Fruit fly (Drosophila melanogaster) whole organism, adult: Measurements from ENCODE around the gene CG18135.

Source experiments
- CG11617 ChIP-seq: fragments of 200-800 bp; sonication (Bioruptor generic); optimal IDR thresholded peaks from 2 replicates; lab custom pipeline; 2017; ENCODE audit warnings: mild to moderate bottlenecking, missing biosample characterization, missing genetic modification reagents, missing genetic modification characterization
- CG12768 ChIP-seq: fragments of 200-800 bp; sonication (Bioruptor generic); optimal IDR thresholded peaks from 2 replicates; lab custom pipeline; 2017; ENCODE audit warnings: missing biosample characterization, missing genetic modification characterization, mild to moderate bottlenecking, moderate library complexity, missing genetic modification reagents
- CG14711 ChIP-seq: fragments of 200-800 bp; sonication (Bioruptor generic); optimal IDR thresholded peaks from 2 replicates; lab custom pipeline; 2018; ENCODE audit warnings: missing biosample characterization, mild to moderate bottlenecking, missing genetic modification characterization, moderate library complexity
- CG1620 ChIP-seq: fragments of 200-800 bp; sonication (Bioruptor generic); optimal IDR thresholded peaks from 2 replicates; lab custom pipeline; 2016; ENCODE audit warnings: missing biosample characterization, missing genetic modification characterization
- CG33017 ChIP-seq: fragments of 200-800 bp; sonication (Bioruptor generic); optimal IDR thresholded peaks from 2 replicates; lab custom pipeline; 2018; ENCODE audit warnings: missing biosample characterization, mild to moderate bottlenecking, missing genetic modification characterization, moderate library complexity
- CG5204 ChIP-seq: fragments of 200-800 bp; sonication (Bioruptor generic); optimal IDR thresholded peaks from 2 replicates; lab custom pipeline; 2016; ENCODE audit warnings: missing biosample characterization, missing genetic modification characterization
- CG7045 ChIP-seq: fragments of 200-800 bp; sonication (Bioruptor generic); optimal IDR thresholded peaks from 2 replicates; lab custom pipeline; 2017; ENCODE audit warnings: missing biosample characterization, mild to moderate bottlenecking, missing genetic modification characterization
- CG7101 ChIP-seq: fragments of 200-800 bp; sonication (Bioruptor generic); optimal IDR thresholded peaks from 2 replicates; lab custom pipeline; 2018; ENCODE audit warnings: missing biosample characterization, mild to moderate bottlenecking, missing genetic modification characterization, moderate library complexity
- Clk ChIP-seq: fragments of 200-800 bp; sonication (Bioruptor generic); optimal IDR thresholded peaks from 2 replicates; lab custom pipeline; 2017; ENCODE audit warnings: missing biosample characterization, missing genetic modification characterization
- Crg-1 ChIP-seq: fragments of 200-800 bp; sonication (Bioruptor generic); optimal IDR thresholded peaks from 2 replicates; lab custom pipeline; 2016; ENCODE audit warnings: missing biosample characterization, missing genetic modification characterization
- Hr96 ChIP-seq: fragments of 200-800 bp; sonication (Bioruptor generic); optimal IDR thresholded peaks from 2 replicates; lab custom pipeline; 2016; ENCODE audit warnings: missing biosample characterization, missing genetic modification characterization
- Mnt ChIP-seq: fragments of 200-800 bp; sonication (Bioruptor generic); optimal IDR thresholded peaks from 2 replicates; lab custom pipeline; 2016; ENCODE audit warnings: missing biosample characterization, mild to moderate bottlenecking, missing genetic modification characterization
- bab1 ChIP-seq: fragments of 200-800 bp; sonication (Bioruptor generic); optimal IDR thresholded peaks from 3 replicates; lab custom pipeline; 2019; ENCODE audit warnings: missing biosample characterization, mild to moderate bottlenecking, missing genetic modification characterization, moderate library complexity
- cic ChIP-seq: fragments of 200-800 bp; sonication (Bioruptor generic); optimal IDR thresholded peaks from 2 replicates; lab custom pipeline; 2017; ENCODE audit warnings: missing biosample characterization, mild to moderate bottlenecking, missing genetic modification characterization, moderate library complexity
- cnc ChIP-seq, 2 experiments: fragments of >200 bp; optimal IDR thresholded peaks; 2 replicates each; lab custom pipeline; 2017
- kay ChIP-seq: fragments of 200-800 bp; sonication (Bioruptor generic); peaks from one replicate; lab custom pipeline; 2016; ENCODE audit warnings: missing biosample characterization, missing genetic modification characterization, borderline replicate concordance
- ovo ChIP-seq: fragments of 200-800 bp; sonication (Bioruptor generic); optimal IDR thresholded peaks from 2 replicates; lab custom pipeline; 2016; ENCODE audit warnings: missing biosample characterization, missing genetic modification characterization
- pad ChIP-seq: fragments of 200-800 bp; sonication (Bioruptor generic); optimal IDR thresholded peaks from 3 replicates; lab custom pipeline; 2017; ENCODE audit warnings: missing biosample characterization, missing genetic modification characterization, mild to moderate bottlenecking, moderate library complexity, missing genetic modification reagents
- tj ChIP-seq: fragments of 200-800 bp; sonication (Bioruptor generic); optimal IDR thresholded peaks from 3 replicates; lab custom pipeline; 2017; ENCODE audit warnings: missing biosample characterization, mild to moderate bottlenecking, missing genetic modification characterization, moderate library complexity
- toe ChIP-seq: fragments of 200-800 bp; sonication (Bioruptor generic); optimal IDR thresholded peaks from 2 replicates; lab custom pipeline; 2016; ENCODE audit warnings: missing biosample characterization, missing genetic modification characterization

Gene CG18135

DNA sequence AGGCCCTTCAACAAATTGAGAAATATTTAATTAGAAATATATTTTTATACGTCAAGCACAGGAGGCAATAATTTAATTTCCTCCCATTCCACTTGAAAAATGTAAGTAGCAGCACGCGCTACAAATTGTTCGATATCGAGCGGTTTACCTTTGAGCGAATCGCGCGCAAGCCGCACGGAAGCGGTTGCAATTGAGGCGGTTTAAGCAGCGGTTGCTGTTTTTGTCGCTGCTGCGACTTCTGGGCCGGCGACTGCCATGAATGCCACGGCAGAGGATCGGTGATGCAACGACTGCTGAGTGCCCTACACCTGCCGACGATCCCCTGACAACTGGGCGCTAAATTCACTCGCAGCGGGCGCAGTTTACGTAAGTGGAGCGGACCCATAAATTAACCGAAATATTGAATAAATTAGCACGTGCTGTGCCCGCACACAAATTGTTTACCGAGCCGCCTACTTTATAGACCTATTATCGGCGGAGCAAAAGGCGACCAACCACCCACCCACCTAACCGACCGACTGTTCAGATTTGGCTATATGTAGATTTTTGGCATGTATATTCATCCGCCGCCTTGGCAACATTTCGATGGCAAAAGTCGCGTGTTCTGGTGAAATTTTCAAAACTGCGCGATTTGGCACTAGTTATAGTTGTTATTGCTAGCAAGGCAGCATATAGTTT, 4.4 kb downstream of the CG18135 start:
- TF ChIP-seq ovo (GFP tag; lab: Kevin White, UChicago), result no peak
- no peak for TF ChIP-seq CG14711 (tag; lab: Kevin White, UChicago)
- TF ChIP-seq Crg-1 (GFP tag; lab: Kevin White, UChicago), result no peak
- no peak for TF ChIP-seq bab1

DNA sequence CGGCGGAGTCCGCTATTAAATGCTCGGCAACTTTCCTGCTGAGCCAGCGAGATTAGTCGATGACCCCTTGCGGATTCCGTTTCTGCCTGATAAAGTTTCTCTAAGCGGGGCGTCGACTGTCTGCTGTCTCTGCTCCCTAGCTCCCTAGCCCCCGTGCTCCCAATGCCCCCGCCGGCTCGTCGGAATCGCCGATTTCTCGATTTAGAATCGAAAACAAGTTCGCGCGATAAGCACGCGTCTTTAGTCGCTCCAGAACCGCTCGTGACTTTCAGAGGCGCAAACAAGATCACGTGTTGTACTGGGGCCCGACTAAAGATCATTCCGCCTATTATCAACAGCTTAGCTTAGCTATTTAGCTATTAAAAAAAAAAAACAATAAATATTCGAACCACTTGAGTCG, 5.3 kb downstream of the CG18135 start:
- TF ChIP-seq cic, result peak; percentile 42
- no peak for TF ChIP-seq CG11617 (GFP tag; lab: Kevin White, UChicago)
- TF ChIP-seq tj (GFP tag; lab: Kevin White, UChicago), result peak; percentile 76
- no peak for TF ChIP-seq kay

DNA sequence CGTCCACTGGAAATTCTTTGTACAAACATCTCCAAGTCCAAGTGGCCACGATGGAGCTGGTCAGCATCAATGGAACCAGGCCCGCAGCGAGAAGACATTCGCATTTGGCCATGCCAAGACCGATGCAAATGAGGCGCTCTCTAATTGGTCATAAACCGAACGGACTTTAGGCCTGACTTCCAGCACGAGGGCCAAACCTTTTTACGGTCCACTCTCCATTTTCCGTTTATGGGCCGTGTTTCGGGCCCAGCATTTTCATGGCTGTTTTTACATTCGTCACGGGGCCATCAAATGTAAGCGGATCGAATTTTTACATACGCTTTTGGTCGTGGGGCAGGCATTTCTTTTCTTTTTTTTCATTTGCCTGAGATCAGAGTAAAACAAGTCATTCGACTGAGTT, 8.5 kb downstream of the CG18135 start, which contains the start of gene CG34256:
CG34256 (minus strand) TSS at position 205 of the 400 bp plus-strand sequence.
- TF ChIP-seq CG14711 (tag; lab: Kevin White, UChicago) (no peak), tj (GFP tag; lab: Kevin White, UChicago) (no peak), CG5204 (GFP tag; lab: Kevin White, UChicago) (no peak), CG7101 (no peak), CG11617 (GFP tag; lab: Kevin White, UChicago) (no peak), cic (no peak), CG7045 (GFP tag; lab: Kevin White, UChicago) (no peak), Crg-1 (GFP tag; lab: Kevin White, UChicago) (no peak), Clk (GFP tag; lab: Kevin White, UChicago) (no peak), Mnt (GFP tag; lab: Kevin White, UChicago) (no peak), kay (no peak), cnc (optimal IDR thresholded peaks at IDR 0.05; lab: Kevin White, UChicago) (no peak), CG1620 (GFP tag; lab: Kevin White, UChicago) (no peak), CG33017 (tag; lab: Kevin White, UChicago) (no peak), bab1 (no peak), pad (GFP tag; lab: Kevin White, UChicago) (no peak), CG12768 (GFP tag; lab: Kevin White, UChicago) (no peak)

DNA sequence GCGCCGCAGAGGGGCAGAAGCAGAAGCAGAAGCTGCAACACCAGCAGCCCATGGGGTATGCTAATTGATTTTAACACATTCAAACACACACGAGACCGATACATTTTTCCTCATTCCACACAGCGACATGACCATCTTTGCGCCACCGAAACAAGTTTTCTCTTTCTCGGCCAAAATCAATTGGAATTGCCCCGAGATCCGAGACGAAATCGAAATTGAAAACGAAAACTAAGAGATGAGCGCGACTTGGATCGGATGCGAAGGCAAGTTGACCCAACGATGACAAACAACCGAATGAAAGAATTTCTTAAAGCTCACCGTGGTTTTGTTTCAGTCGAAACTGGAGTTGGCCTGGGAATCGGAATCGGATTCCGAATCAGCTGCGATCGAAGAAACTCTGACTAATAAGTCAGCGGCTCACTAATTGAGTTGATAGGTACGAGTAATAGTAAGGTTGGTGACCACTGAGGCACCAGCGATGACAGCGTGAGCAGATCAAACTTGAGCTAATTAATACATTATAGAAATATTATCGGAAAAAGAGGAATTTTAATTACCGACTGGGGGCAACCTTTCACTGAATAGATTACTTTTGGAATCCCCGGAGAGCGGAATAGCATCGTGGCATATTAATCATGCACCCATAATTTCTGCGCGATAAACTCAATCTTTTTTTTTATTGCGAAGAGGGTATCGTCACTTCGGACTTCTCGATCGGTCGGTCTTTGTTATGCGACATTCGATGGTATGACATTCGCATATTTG, 9.8 kb downstream of the CG18135 start, which contains the start of gene CG11619:
CG11619 (minus strand) TSS at position 269 of the 765 bp plus-strand sequence.
- TF ChIP-seq CG7101 (no peak), CG33017 (tag; lab: Kevin White, UChicago) (no peak), Hr96 (GFP tag; lab: Kevin White, UChicago) (no peak), CG7045 (GFP tag; lab: Kevin White, UChicago) (no peak), cic (no peak), pad (GFP tag; lab: Kevin White, UChicago) (no peak), ovo (GFP tag; lab: Kevin White, UChicago) (no peak)

DNA sequence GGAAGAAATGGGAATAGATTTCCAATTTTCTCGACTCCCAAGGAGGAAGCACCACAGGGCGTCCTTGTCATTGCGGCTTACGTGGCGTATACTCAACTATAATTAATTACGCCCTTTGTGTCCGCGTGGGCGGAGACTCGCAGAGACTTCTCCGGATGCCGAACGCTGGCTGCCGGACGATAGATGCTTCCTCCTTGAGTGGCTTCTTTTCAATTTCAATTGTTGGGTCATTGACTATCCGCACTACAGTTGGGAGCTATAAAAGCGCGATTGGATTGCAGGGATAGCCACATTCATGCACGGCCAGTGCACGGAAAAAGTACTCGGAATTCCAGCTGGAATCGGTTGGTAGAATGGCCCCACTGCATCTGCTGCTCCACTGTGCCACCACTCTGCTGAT, 13.4 kb downstream of the CG18135 start, which contains the start of gene CG14075:
CG14075 (plus strand) TSS at position 301 of the 400 bp plus-strand sequence.
- no peak for TF ChIP-seq cic
- no peak for TF ChIP-seq Hr96 (GFP tag; lab: Kevin White, UChicago)

DNA sequence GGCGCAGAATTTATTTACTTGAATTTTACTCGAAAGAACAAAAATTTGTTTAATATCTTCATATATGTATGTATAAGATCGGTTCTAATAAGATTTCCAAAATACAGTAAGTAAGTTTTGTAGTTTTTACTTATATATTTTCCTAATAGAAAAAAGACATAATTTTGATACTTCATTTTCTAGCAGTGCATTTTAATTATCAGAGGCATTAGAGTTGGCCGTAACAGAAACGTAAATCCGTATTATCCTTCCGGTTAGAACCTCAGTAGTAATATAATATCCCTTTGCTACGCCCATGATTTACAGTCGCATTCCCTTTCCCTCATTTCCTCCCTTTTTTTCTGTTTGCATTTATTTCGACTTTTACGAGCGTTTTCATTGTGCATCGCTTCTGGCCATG, 21.4 kb downstream of the CG18135 start:
- TF ChIP-seq Crg-1 (GFP tag; lab: Kevin White, UChicago) (no peak), Hr96 (GFP tag; lab: Kevin White, UChicago) (no peak), pad (GFP tag; lab: Kevin White, UChicago) (no peak)

DNA sequence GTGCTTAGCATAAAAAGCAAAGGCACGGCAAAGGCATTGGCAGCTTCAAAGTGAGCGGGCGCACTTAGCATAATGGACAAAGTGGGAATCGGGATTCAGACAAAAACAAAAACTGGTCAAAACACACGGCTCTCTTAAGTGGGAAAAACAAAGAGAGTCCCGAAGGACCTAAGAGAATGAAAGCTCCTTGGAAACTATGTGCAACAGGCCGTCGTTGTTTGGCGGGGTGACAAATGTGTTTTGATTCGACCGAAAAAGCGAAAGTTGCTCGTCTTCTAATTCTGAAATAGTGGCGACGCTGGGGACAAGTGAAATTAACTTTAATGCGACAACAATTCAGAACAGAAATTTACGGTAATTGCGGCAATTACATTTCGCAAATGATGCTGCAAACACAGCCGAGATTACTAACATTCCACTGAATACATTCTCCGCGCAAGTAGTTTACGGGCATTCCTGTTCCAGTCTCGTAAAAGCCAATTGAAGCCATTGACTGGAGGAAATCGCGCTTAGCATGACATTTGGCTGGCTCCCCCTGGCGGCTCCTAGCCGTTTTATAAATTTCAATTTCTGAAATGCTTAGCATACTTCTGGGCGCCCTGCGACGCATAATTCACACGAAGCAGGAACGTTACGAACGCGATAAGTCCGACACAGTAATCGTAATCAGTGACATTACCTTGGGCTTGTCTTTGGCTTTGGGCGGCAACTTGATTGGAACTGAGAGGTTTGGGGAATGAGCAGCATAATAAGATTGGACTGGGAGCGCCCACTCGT, 29.7 kb downstream of the CG18135 start:
- TF ChIP-seq kay (no peak), Crg-1 (GFP tag; lab: Kevin White, UChicago) (no peak), tj (GFP tag; lab: Kevin White, UChicago) (no peak), CG1620 (GFP tag; lab: Kevin White, UChicago) (no peak), CG12768 (GFP tag; lab: Kevin White, UChicago) (no peak), bab1 (no peak), CG14711 (tag; lab: Kevin White, UChicago) (no peak), CG7045 (GFP tag; lab: Kevin White, UChicago) (no peak), toe (GFP tag; lab: Kevin White, UChicago) (no peak), CG33017 (tag; lab: Kevin White, UChicago) (no peak), CG11617 (GFP tag; lab: Kevin White, UChicago) (no peak), Hr96 (GFP tag; lab: Kevin White, UChicago) (no peak), cic (no peak), cnc (optimal IDR thresholded peaks at IDR 0.05; lab: Kevin White, UChicago) (no peak), Mnt (GFP tag; lab: Kevin White, UChicago) (no peak), pad (GFP tag; lab: Kevin White, UChicago) (no peak), CG5204 (GFP tag; lab: Kevin White, UChicago) (no peak), Clk (GFP tag; lab: Kevin White, UChicago) (no peak), ovo (GFP tag; lab: Kevin White, UChicago) (no peak)
